Fruit fly (Drosophila melanogaster): ENCODE data around the gene CG34031.

DNA sequence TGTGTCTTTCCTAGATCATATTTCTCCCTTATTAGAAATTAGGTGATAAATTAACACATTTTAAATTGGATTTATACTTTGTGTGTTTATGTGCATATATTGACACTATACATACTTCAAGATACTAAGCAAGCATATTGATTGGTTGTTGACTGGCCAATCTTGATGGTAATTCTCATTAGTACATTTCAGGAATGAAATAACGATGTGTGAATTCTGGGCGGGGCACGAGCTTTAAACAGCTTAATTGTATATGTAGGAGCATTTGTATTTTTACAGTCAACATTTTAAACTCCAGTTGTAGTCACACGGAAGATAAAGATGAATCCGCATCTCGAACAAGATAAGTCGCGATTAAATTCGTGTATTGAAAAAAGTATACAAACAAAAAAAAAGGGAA is at the start of gene CG34031:
- TF ChIP-seq psq (optimal IDR thresholded peaks at IDR 0.05) (no peak), insv (optimal IDR thresholded peaks at IDR 0.05) (no peak), Sin3A (optimal IDR thresholded peaks at IDR 0.05) (no peak)

Data from Kc167 (cell line).